Fruit fly (Drosophila melanogaster): ENCODE measurements around the gene CG2816.
A peak's percentile ranks its signal among the peaks of the same experiment; 100 is the strongest.

The CG2816 gene

dm6 chr2L:3701526-3701925 lies 1.9 kb upstream of the CG2816 start, which contains the start of gene CG43145:
Gene CG43145, plus strand, starts transcription at chr2L:3701826.
- no peak for TF ChIP-seq CG8478 (optimal IDR thresholded peaks at IDR 0.05)
- no peak for TF ChIP-seq EcR (GFP tag; optimal IDR thresholded peaks at IDR 0.05)
- TF ChIP-seq usp (GFP tag; optimal IDR thresholded peaks at IDR 0.05), result no peak
- no peak for TF ChIP-seq Dll (optimal IDR thresholded peaks at IDR 0.05)
- TF ChIP-seq pan (optimal IDR thresholded peaks at IDR 0.05), result no peak
- TF ChIP-seq psq (optimal IDR thresholded peaks at IDR 0.05), result no peak

DNA sequence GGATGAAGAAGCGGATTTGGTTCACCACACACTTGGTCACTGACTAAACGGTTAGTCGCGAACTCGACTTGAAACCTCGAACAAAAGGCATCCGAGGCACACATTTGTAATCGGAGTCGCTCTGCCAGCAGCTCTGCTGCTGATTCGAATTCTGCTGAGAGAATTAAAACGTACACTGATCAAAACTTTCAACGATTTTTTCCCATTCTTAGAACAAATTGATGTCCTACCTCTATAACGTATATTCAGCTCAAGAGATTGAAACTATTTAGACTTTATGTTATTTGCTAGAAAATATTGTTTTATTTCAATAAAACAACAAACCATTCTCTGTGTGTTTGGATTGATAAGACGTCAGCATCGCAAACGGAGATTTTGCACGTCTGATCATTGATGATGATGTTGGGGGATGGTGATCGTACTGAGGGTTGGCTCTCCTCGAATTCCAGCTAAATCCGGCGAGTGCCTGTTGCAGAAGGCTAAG lies 2.0 kb downstream of the CG2816 start, which contains the start of gene CG31778:
Gene CG31778 (minus strand): TSS at position 51 of the 484 bp plus-strand sequence.
- TF ChIP-seq Dll (optimal IDR thresholded peaks at IDR 0.05) (no peak), pan (optimal IDR thresholded peaks at IDR 0.05) (no peak), CG8478 (optimal IDR thresholded peaks at IDR 0.05) (no peak), usp (GFP tag; optimal IDR thresholded peaks at IDR 0.05) (no peak), EcR (GFP tag; optimal IDR thresholded peaks at IDR 0.05) (no peak), psq (optimal IDR thresholded peaks at IDR 0.05) (no peak)

DNA sequence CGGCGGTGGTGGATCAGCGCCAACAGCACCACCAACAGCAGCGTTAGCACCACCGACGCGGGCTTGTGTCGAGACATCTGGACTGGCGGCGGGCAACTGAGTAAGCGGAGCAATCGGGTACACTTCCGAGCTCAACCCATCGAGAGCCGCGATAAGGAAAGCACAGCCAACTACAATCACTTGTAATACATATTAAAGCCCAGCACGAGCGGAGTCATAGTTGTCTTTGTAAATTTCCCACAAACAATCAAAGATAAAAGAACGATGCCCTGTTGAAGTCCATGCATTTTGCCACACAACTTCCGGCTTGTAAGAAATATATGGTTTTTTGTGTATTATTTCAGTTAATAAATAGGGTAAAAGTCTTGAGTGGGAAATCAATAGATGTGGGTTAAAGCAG lies 3.5 kb downstream of the CG2816 start, which contains the start of gene CG31777:
Gene CG31777 (minus strand): TSS at position 101 of the 400 bp plus-strand sequence.
- TF ChIP-seq usp (GFP tag; optimal IDR thresholded peaks at IDR 0.05) (no peak), pan (optimal IDR thresholded peaks at IDR 0.05) (no peak), psq (optimal IDR thresholded peaks at IDR 0.05) (no peak), Dll (optimal IDR thresholded peaks at IDR 0.05) (no peak), EcR (GFP tag; optimal IDR thresholded peaks at IDR 0.05) (no peak), CG8478 (optimal IDR thresholded peaks at IDR 0.05) (no peak)

dm6 chr2L:3711665-3712064 lies 8.2 kb downstream of the CG2816 start, which contains the start of gene cutlet:
Gene cutlet, minus strand, starts transcription at chr2L:3711748.
- TF ChIP-seq pan (optimal IDR thresholded peaks at IDR 0.05), result no peak
- no peak for TF ChIP-seq psq (optimal IDR thresholded peaks at IDR 0.05)
- TF ChIP-seq CG8478 (optimal IDR thresholded peaks at IDR 0.05), result no peak
- TF ChIP-seq Dll (optimal IDR thresholded peaks at IDR 0.05), result no peak
- TF ChIP-seq EcR (GFP tag; optimal IDR thresholded peaks at IDR 0.05), result no peak
- no peak for TF ChIP-seq usp (GFP tag; optimal IDR thresholded peaks at IDR 0.05)

DNA sequence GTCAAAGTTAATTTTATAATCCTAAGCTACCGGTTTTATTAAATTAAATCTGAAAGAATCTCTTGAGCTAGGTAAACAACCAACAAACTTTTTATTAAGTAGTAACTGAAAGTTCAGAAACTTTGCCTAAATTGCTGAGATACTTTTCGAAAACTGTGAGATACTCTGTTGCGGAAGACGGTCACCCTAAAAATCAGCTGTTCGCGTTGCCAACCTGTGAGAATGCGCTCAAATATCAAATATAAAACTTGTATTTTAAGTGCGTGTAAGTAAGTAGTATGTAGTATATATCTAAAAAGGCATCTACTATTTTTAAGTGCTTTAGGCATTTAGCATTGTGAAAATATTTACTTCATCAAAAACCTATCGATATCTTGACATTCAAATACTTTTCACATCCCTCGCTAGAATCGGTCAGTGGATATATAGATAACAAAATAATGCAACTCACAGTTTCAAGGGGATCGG lies 9.5 kb downstream of the CG2816 start, which contains the start of the genes CG31955 and CG2818:
Gene CG31955 (minus strand): TSS at position 157 of the 468 bp plus-strand sequence.
Gene CG2818 (plus strand): TSS at position 412 of the 468 bp plus-strand sequence.
- TF ChIP-seq Dll (optimal IDR thresholded peaks at IDR 0.05) (no peak), psq (optimal IDR thresholded peaks at IDR 0.05) (no peak), CG8478 (optimal IDR thresholded peaks at IDR 0.05) (no peak), EcR (GFP tag; optimal IDR thresholded peaks at IDR 0.05) (no peak), usp (GFP tag; optimal IDR thresholded peaks at IDR 0.05) (no peak), pan (optimal IDR thresholded peaks at IDR 0.05) (no peak)

dm6 chr2L:3713545-3714156 lies 10.2 kb downstream of the CG2816 start:
- no peak for TF ChIP-seq usp (GFP tag; optimal IDR thresholded peaks at IDR 0.05)
- no peak for TF ChIP-seq pan (optimal IDR thresholded peaks at IDR 0.05)
- no peak for TF ChIP-seq CG8478 (optimal IDR thresholded peaks at IDR 0.05)
- TF ChIP-seq Dll (optimal IDR thresholded peaks at IDR 0.05), result no peak
- no peak for TF ChIP-seq EcR (GFP tag; optimal IDR thresholded peaks at IDR 0.05)

dm6 chr2L:3717673-3718235 lies 14.3 kb downstream of the CG2816 start, which contains the start of the genes lectin-24A and Shaw:
Gene lectin-24A, minus strand, starts transcription at chr2L:3717773.
Gene Shaw, plus strand, starts transcription at chr2L:3718185.
- TF ChIP-seq usp (GFP tag; optimal IDR thresholded peaks at IDR 0.05) (no peak), EcR (GFP tag; optimal IDR thresholded peaks at IDR 0.05) (no peak)

DNA sequence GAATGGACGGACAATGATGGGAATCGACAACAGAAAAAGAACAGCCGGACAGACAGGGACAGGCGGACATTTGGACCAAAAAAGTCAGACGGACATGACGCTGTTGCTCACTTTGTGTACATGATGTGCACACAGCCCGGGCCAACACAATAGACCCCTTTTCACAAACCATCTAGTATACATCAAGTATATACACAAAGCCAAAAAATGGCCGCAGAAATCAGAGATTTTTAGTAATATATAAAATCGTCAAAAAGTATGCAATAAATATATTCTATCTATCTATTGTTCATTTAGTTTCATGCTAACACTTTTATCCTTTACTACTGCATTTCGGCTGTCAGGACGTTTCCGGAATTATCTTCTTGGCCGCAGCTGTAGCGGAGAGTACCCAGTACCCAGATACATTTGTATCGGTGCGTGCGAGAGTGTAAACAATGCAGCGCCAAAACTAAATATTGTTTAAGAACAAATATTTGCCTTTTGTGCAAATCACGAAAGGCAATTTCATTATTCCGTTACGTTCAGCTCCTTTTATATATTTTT lies 16.0 kb downstream of the CG2816 start:
- TF ChIP-seq Dll (optimal IDR thresholded peaks at IDR 0.05) (no peak), CG8478 (optimal IDR thresholded peaks at IDR 0.05) (no peak), pan (optimal IDR thresholded peaks at IDR 0.05) (no peak), psq (optimal IDR thresholded peaks at IDR 0.05) (no peak), EcR (GFP tag; optimal IDR thresholded peaks at IDR 0.05) (no peak), usp (GFP tag; optimal IDR thresholded peaks at IDR 0.05) (no peak)

dm6 chr2L:3729635-3730034 lies 26.2 kb downstream of the CG2816 start:
- TF ChIP-seq pan (optimal IDR thresholded peaks at IDR 0.05) (no peak), psq (optimal IDR thresholded peaks at IDR 0.05) (no peak), CG8478 (optimal IDR thresholded peaks at IDR 0.05) (no peak), usp (GFP tag; optimal IDR thresholded peaks at IDR 0.05) (no peak), Dll (optimal IDR thresholded peaks at IDR 0.05) (no peak), EcR (GFP tag; optimal IDR thresholded peaks at IDR 0.05) (no peak)

DNA sequence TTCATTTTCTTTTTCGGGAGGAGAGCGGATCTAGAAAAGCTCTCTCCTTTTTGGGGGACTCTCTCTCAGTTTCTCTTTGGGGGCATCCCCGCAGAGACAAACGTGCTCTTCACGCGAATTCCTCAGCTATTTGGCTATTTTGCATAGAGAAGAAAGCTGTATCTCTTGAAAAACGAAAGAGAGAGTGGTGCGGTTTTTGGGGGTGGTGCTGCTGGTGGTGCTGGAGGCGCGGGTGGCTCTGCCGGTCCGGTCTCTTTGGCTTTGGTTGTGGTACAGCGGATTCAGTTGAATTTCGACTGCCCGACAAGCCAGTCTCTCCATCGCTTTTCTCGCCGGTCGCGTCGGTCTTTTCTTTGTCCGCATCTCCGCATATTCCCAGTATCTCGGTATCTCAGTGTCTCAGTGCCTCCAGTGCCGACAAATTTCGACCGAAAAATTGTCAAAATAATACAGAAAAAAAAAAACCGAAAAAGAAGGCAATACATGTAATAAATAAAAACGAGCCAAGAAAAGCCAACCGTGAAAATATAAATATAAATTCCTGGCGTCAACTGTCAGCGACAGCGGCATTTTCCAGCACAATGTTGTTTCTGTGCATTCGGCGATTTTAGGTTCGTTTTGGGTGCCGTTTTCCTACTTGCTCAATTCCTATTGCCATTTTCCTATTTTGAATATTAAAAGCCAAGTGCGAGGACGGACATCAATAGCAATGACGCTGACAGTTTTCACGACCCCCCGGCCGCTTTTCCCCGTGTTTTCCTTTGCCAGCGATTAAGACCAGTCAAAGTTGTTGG lies 26.9 kb downstream of the CG2816 start, which contains the start of gene CG10019:
Gene CG10019 (plus strand): TSS at position 285 of the 794 bp plus-strand sequence.
- TF ChIP-seq pan (optimal IDR thresholded peaks at IDR 0.05) (no peak), Dll (optimal IDR thresholded peaks at IDR 0.05) (peak; percentile 70), usp (GFP tag; optimal IDR thresholded peaks at IDR 0.05) (no peak), psq (optimal IDR thresholded peaks at IDR 0.05) (no peak)

DNA sequence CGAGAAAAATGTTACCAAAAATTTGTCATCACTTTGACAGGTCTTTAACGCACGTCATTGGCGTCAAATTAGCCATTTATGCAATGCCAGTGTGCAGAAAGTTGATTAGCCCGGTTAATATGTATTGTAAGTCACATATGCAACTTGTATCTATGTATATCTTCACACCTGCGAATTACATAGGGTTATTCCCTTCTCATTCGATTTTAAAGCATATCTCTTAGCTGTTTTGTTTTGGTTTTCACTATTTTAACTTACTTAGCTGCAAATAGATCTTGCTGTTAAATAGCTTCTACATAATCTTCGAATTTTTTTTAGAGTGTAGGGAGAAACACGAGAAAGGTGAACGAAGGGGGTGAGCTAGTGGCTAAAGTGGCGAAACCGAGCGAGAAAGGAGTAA lies 27.6 kb downstream of the CG2816 start:
- TF ChIP-seq pan (optimal IDR thresholded peaks at IDR 0.05) (no peak), Dll (optimal IDR thresholded peaks at IDR 0.05) (no peak), usp (GFP tag; optimal IDR thresholded peaks at IDR 0.05) (no peak), EcR (GFP tag; optimal IDR thresholded peaks at IDR 0.05) (no peak), CG8478 (optimal IDR thresholded peaks at IDR 0.05) (no peak)
